Worm (Caenorhabditis elegans) whole organism, midembryonic: ENCODE data around the gene M01F1.9.

Experiments
- flt-1 ChIP-seq: fragments of 200-800 bp; sonication (Bioruptor generic); IDR thresholded peaks from 2 replicates; pipeline ENCODE4 v1.3.6; 2022; ENCODE audit warnings: missing genetic modification characterization, missing compliant biosample characterization
- med-1 ChIP-seq: sonication (generic microtip); optimal IDR thresholded peaks from 2 replicates; lab custom pipeline; 2017; ENCODE audit warnings: missing genetic modification characterization, mild to moderate bottlenecking, missing compliant biosample characterization, antibody characterized with exemption, missing genetic modification reagents; ENCODE audit not compliant: insufficient read depth
- tab-1 ChIP-seq: fragments of 200-800 bp; sonication (Bioruptor generic); IDR thresholded peaks from 2 replicates; pipeline ENCODE4 v1.3.6; 2022; ENCODE audit warnings: missing genetic modification characterization, missing compliant biosample characterization
- ztf-23 ChIP-seq: fragments of 200-800 bp; sonication (Bioruptor generic); IDR thresholded peaks from 2 replicates; pipeline ENCODE4 v1.3.6; 2022; ENCODE audit warnings: missing genetic modification reagents, missing genetic modification characterization, missing compliant biosample characterization

ce11 chrIII:3541093-3541492, 42.2 kb upstream of the M01F1.9 start:
- TF ChIP-seq med-1 (no peak), ztf-23 (GFP tag; lab: Robert Waterston, UW) (no peak), tab-1 (no peak), flt-1 (GFP tag; lab: Robert Waterston, UW) (no peak)
